Fruit fly (Drosophila melanogaster) whole organism, wandering third instar larva: ENCODE results near the gene Ocrl.
A peak's percentile ranks its signal among the peaks of the same experiment; 100 is the strongest.

ENCODE experiments used
- Abd-B ChIP-seq: fragments of >200 bp; optimal IDR thresholded peaks from 2 replicates; lab custom pipeline; 2017; ENCODE audit warnings: missing biosample characterization, missing genetic modification characterization
- CG32264 ChIP-seq: fragments of 200-800 bp; sonication (Bioruptor generic); optimal IDR thresholded peaks from 2 replicates; lab custom pipeline; 2016; ENCODE audit warnings: missing biosample characterization, missing genetic modification characterization
- CG9705 ChIP-seq: fragments of 200-800 bp; sonication (Bioruptor generic); optimal IDR thresholded peaks from 2 replicates; lab custom pipeline; 2018; ENCODE audit warnings: missing biosample characterization, mild to moderate bottlenecking, missing genetic modification characterization
- CrebA ChIP-seq: fragments of 200-800 bp; sonication (Bioruptor generic); optimal IDR thresholded peaks from 2 replicates; lab custom pipeline; 2016; ENCODE audit warnings: missing biosample characterization, mild to moderate bottlenecking, missing genetic modification characterization, borderline replicate concordance
- Dfd ChIP-seq: fragments of >200 bp; optimal IDR thresholded peaks from 2 replicates; lab custom pipeline; 2017; ENCODE audit warnings: missing biosample characterization, missing genetic modification characterization
- Dif ChIP-seq: fragments of 200-275, 200-300 bp; sonication (Bioruptor generic); optimal IDR thresholded peaks from 2 replicates; lab custom pipeline; 2018; ENCODE audit warnings: missing biosample characterization, missing genetic modification characterization; ENCODE audit not compliant: partially characterized antibody
- GATAd ChIP-seq: sonication (Bioruptor generic); optimal IDR thresholded peaks from 2 replicates; lab custom pipeline; 2016; ENCODE audit warnings: missing biosample characterization, missing genetic modification characterization
- HLH106 ChIP-seq: fragments of 200-800 bp; optimal IDR thresholded peaks from 3 replicates; lab custom pipeline; 2019; ENCODE audit warnings: missing biosample characterization, mild to moderate bottlenecking, missing genetic modification characterization, moderate library complexity
- Hnf4 ChIP-seq: fragments of 200-800 bp; sonication (Bioruptor generic); optimal IDR thresholded peaks from 2 replicates; lab custom pipeline; 2016; ENCODE audit warnings: missing biosample characterization, mild to moderate bottlenecking, missing genetic modification characterization
- Hr78 ChIP-seq: fragments of >200 bp; optimal IDR thresholded peaks from 2 replicates; lab custom pipeline; 2017; ENCODE audit warnings: missing biosample characterization, missing genetic modification characterization
- Hr83 ChIP-seq: fragments of 200-300 bp; sonication (Bioruptor generic); optimal IDR thresholded peaks from 2 replicates; lab custom pipeline; 2016; ENCODE audit warnings: missing biosample characterization, mild to moderate bottlenecking, missing genetic modification characterization, moderate library complexity; ENCODE audit not compliant: poor library complexity, severe bottlenecking
- Jra ChIP-seq: sonication (Bioruptor generic); optimal IDR thresholded peaks from 2 replicates; lab custom pipeline; 2016; ENCODE audit warnings: missing biosample characterization, missing genetic modification characterization
- Mio ChIP-seq: sonication (Bioruptor generic); optimal IDR thresholded peaks from 2 replicates; lab custom pipeline; 2016; ENCODE audit warnings: missing biosample characterization, missing genetic modification characterization
- Myc ChIP-seq: fragments of >200 bp; optimal IDR thresholded peaks from 2 replicates; lab custom pipeline; 2017
- N ChIP-seq: fragments of >200 bp; optimal IDR thresholded peaks from 2 replicates; lab custom pipeline; 2018; ENCODE audit warnings: missing biosample characterization, missing external identifiers, missing genetic modification characterization
- OdsH ChIP-seq: fragments of 200-800 bp; sonication (Bioruptor generic); optimal IDR thresholded peaks from 2 replicates; lab custom pipeline; 2016; ENCODE audit warnings: missing biosample characterization, mild to moderate bottlenecking, missing genetic modification characterization
- Rel ChIP-seq, 2 experiments: fragments of 200-800 bp; sonication (Bioruptor generic) in 1 of 2; optimal IDR thresholded peaks; 2 replicates in 1 of 2; 3 replicates in 1 of 2; lab custom pipeline; 2016 to 2019; ENCODE audit warnings: mild to moderate bottlenecking in 2 of 2, missing biosample characterization in 2 of 2, missing genetic modification characterization in 2 of 2, moderate library complexity in 1 of 2
- Sp1 ChIP-seq: fragments of 200-800 bp; sonication (Bioruptor generic); optimal IDR thresholded peaks from 3 replicates; lab custom pipeline; 2019; ENCODE audit warnings: missing biosample characterization, mild to moderate bottlenecking, missing genetic modification characterization, moderate library complexity
- br ChIP-seq: fragments of 200-800 bp; sonication (Bioruptor generic); optimal IDR thresholded peaks from 2 replicates; lab custom pipeline; 2016; ENCODE audit warnings: missing biosample characterization, missing genetic modification characterization
- brk ChIP-seq: fragments of 200-800 bp; sonication (Bioruptor generic); optimal IDR thresholded peaks from 2 replicates; lab custom pipeline; 2016; ENCODE audit warnings: missing biosample characterization, mild to moderate bottlenecking, missing genetic modification characterization
- dl ChIP-seq, 2 experiments: fragments of 175-275, 200-275 bp in 1 of 2; fragments of 200-275 bp in 1 of 2; sonication (Bioruptor generic); optimal IDR thresholded peaks; lab custom pipeline; 2018; ENCODE audit warnings: mild to moderate bottlenecking in 2 of 2, missing biosample characterization in 2 of 2, missing genetic modification characterization in 2 of 2, moderate library complexity in 2 of 2; ENCODE audit not compliant: partially characterized antibody in 2 of 2, insufficient read depth in 1 of 2
- dmrt93B ChIP-seq: fragments of 200-800 bp; sonication (Bioruptor generic); optimal IDR thresholded peaks from 2 replicates; lab custom pipeline; 2018; ENCODE audit warnings: missing biosample characterization, mild to moderate bottlenecking, missing genetic modification characterization
- dsf ChIP-seq: sonication (Bioruptor generic); optimal IDR thresholded peaks from 2 replicates; lab custom pipeline; 2016; ENCODE audit warnings: missing biosample characterization, missing genetic modification characterization, borderline replicate concordance
- ey ChIP-seq: fragments of 200-800 bp; sonication (Bioruptor generic); optimal IDR thresholded peaks from 2 replicates; lab custom pipeline; 2016; ENCODE audit warnings: missing biosample characterization, missing genetic modification characterization
- foxo ChIP-seq, 2 experiments: fragments of 200-800 bp; sonication (Bioruptor generic); optimal IDR thresholded peaks; 2 replicates in 1 of 2; 3 replicates in 1 of 2; lab custom pipeline; 2016 to 2017; ENCODE audit warnings: missing biosample characterization in 2 of 2, missing genetic modification characterization in 2 of 2
- fru ChIP-seq: fragments of 200-800 bp; sonication (Bioruptor generic); optimal IDR thresholded peaks from 3 replicates; lab custom pipeline; 2016; ENCODE audit warnings: missing biosample characterization, mild to moderate bottlenecking, missing genetic modification characterization
- h ChIP-seq: fragments of 200-800 bp; sonication (Bioruptor generic); optimal IDR thresholded peaks from 3 replicates; lab custom pipeline; 2016; ENCODE audit warnings: missing biosample characterization, mild to moderate bottlenecking, missing genetic modification characterization
- jim ChIP-seq: fragments of 175-275, 200-325 bp; sonication (Bioruptor generic); optimal IDR thresholded peaks from 2 replicates; lab custom pipeline; 2016; ENCODE audit warnings: missing biosample characterization, mild to moderate bottlenecking, missing genetic modification characterization
- lola ChIP-seq: fragments of >200 bp; optimal IDR thresholded peaks from 2 replicates; lab custom pipeline; 2017; ENCODE audit warnings: missing biosample characterization, missing genetic modification characterization
- pan ChIP-seq: fragments of >200 bp; optimal IDR thresholded peaks from 2 replicates; lab custom pipeline; 2017
- psq ChIP-seq: fragments of 200-800 bp; sonication (Bioruptor generic); optimal IDR thresholded peaks from 3 replicates; lab custom pipeline; 2017; ENCODE audit warnings: missing biosample characterization, mild to moderate bottlenecking, missing genetic modification characterization, moderate library complexity
- rgr ChIP-seq: fragments of 200-800 bp; sonication (Bioruptor generic); optimal IDR thresholded peaks from 3 replicates; lab custom pipeline; 2016; ENCODE audit warnings: missing biosample characterization, mild to moderate bottlenecking, missing genetic modification characterization
- sage ChIP-seq: fragments of 200-800 bp; sonication (Bioruptor generic); optimal IDR thresholded peaks from 2 replicates; lab custom pipeline; 2016; ENCODE audit warnings: missing biosample characterization, mild to moderate bottlenecking, missing genetic modification characterization
- sv ChIP-seq: fragments of 200-800 bp; sonication (Bioruptor generic); optimal IDR thresholded peaks from 3 replicates; lab custom pipeline; 2016; ENCODE audit warnings: missing biosample characterization, missing genetic modification characterization
- tai ChIP-seq: sonication (Bioruptor generic); optimal IDR thresholded peaks from 2 replicates; lab custom pipeline; 2016; ENCODE audit warnings: missing biosample characterization, missing genetic modification characterization
- usp ChIP-seq: fragments of >200 bp; optimal IDR thresholded peaks from 2 replicates; lab custom pipeline; 2017; ENCODE audit warnings: missing biosample characterization, missing genetic modification characterization
- woc ChIP-seq: sonication (Bioruptor generic); optimal IDR thresholded peaks from 2 replicates; lab custom pipeline; 2016; ENCODE audit warnings: missing biosample characterization, mild to moderate bottlenecking, missing genetic modification characterization

The Ocrl gene

DNA sequence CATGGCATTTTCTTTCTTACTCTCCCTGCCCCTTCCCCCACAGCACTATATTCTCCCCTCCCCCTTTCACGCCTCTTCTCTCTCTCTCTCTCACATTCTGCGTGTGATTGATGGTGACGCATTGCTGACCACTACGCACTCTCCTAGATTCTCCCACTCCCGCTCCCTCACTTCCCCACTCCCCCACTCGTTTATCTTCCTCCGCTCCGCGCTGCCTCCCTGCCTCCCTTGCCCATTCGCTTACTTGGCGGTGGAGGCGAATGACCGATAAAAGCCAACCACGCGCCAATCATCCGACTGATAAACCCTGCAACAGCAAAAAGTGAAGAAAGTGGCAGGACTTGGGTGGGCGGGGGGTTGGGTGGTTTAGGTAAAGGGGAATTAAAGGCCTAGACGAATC is 27.5 kb downstream of the Ocrl start:
- TF ChIP-seq h (GFP tag; lab: Kevin White, UChicago) = peak; percentile 84
- TF ChIP-seq Dif (GFP tag; lab: Kevin White, UChicago) = no peak
- peak; percentile 58 for TF ChIP-seq tai (GFP tag; lab: Kevin White, UChicago)
- TF ChIP-seq Rel (GFP tag; optimal IDR thresholded peaks at IDR 0.05; lab: Kevin White, UChicago) = no peak
- peak; percentile 57 for TF ChIP-seq Rel (tag; optimal IDR thresholded peaks at IDR 0.05; lab: Kevin White, UChicago)
- peak; percentile 22 for TF ChIP-seq HLH106 (tag; lab: Kevin White, UChicago)
- peak in 1 of 2 experiments; percentile 0 for TF ChIP-seq foxo (GFP tag; optimal IDR thresholded peaks at IDR 0.05; lab: Kevin White, UChicago)

dm6 chrX:1951391-1952066 is 28.7 kb downstream of the Ocrl start:
- TF ChIP-seq Jra (GFP tag; lab: Kevin White, UChicago) (peak; percentile 88), dmrt93B (GFP tag; lab: Kevin White, UChicago) (peak; percentile 97), GATAd (GFP tag; lab: Kevin White, UChicago) (peak; percentile 57), Dfd (GFP tag; lab: Kevin White, UChicago) (no peak), usp (GFP tag; lab: Kevin White, UChicago) (no peak), Hr83 (GFP tag; lab: Kevin White, UChicago) (peak; percentile 77), woc (peak; percentile 96), Hnf4 (GFP tag; lab: Kevin White, UChicago) (peak; percentile 97), sv (GFP tag; lab: Kevin White, UChicago) (peak; percentile 89), Hr78 (GFP tag; lab: Kevin White, UChicago) (no peak), Sp1 (GFP tag; lab: Kevin White, UChicago) (peak; percentile 99), ey (GFP tag; lab: Kevin White, UChicago) (peak; percentile 99), psq (GFP tag; lab: Kevin White, UChicago) (peak; percentile 95), rgr (GFP tag; lab: Kevin White, UChicago) (peak; percentile 98), Dif (GFP tag; lab: Kevin White, UChicago) (no peak), dl (GFP tag; optimal IDR thresholded peaks at IDR 0.05; lab: Kevin White, UChicago; ENCODE audit: insufficient read depth in 1 of 2, partially characterized antibody in 2 of 2) (no peak), Rel (GFP tag; optimal IDR thresholded peaks at IDR 0.05; lab: Kevin White, UChicago) (peak; percentile 96), Rel (tag; optimal IDR thresholded peaks at IDR 0.05; lab: Kevin White, UChicago) (peak; percentile 89), dsf (GFP tag; lab: Kevin White, UChicago) (peak; percentile 92), HLH106 (tag; lab: Kevin White, UChicago) (peak; percentile 98), Abd-B (GFP tag; lab: Kevin White, UChicago) (no peak), fru (GFP tag; lab: Kevin White, UChicago) (peak; percentile 99), sage (peak; percentile 96), tai (GFP tag; lab: Kevin White, UChicago) (peak; percentile 88), br (peak; percentile 99), Mio (GFP tag; lab: Kevin White, UChicago) (peak; percentile 91), Myc (lab: Kevin White, UChicago) (no peak), h (GFP tag; lab: Kevin White, UChicago) (peak; percentile 99), brk (GFP tag; lab: Kevin White, UChicago) (peak; percentile 84), OdsH (peak; percentile 97), CG32264 (peak; percentile 97), CG9705 (GFP tag; lab: Kevin White, UChicago) (peak; percentile 94), foxo (GFP tag; optimal IDR thresholded peaks at IDR 0.05; lab: Kevin White, UChicago) (peak; percentile 94 to 99)

- TF ChIP-seq h (GFP tag; lab: Kevin White, UChicago) = peak; percentile 55
- TF ChIP-seq Jra (GFP tag; lab: Kevin White, UChicago) = no peak
- TF ChIP-seq Abd-B (GFP tag; lab: Kevin White, UChicago) = no peak
- TF ChIP-seq Dfd (GFP tag; lab: Kevin White, UChicago) = no peak
- peak; percentile 45 for TF ChIP-seq br
- peak; percentile 38 for TF ChIP-seq psq (GFP tag; lab: Kevin White, UChicago)
- TF ChIP-seq Hr78 (GFP tag; lab: Kevin White, UChicago) = no peak
- TF ChIP-seq usp (GFP tag; lab: Kevin White, UChicago) = no peak
- TF ChIP-seq CG9705 (GFP tag; lab: Kevin White, UChicago) = no peak
- TF ChIP-seq sv (GFP tag; lab: Kevin White, UChicago) = no peak
- TF ChIP-seq woc = no peak
- no peak for TF ChIP-seq CrebA (GFP tag; lab: Kevin White, UChicago)
- no peak for TF ChIP-seq Mio (GFP tag; lab: Kevin White, UChicago)
- TF ChIP-seq tai (GFP tag; lab: Kevin White, UChicago) = peak; percentile 34
- TF ChIP-seq Dif (GFP tag; lab: Kevin White, UChicago) = no peak
- TF ChIP-seq ey (GFP tag; lab: Kevin White, UChicago) = peak; percentile 45
- TF ChIP-seq pan (lab: Kevin White, UChicago) = no peak
- TF ChIP-seq Rel (GFP tag; optimal IDR thresholded peaks at IDR 0.05; lab: Kevin White, UChicago) = no peak
- no peak for TF ChIP-seq Rel (tag; optimal IDR thresholded peaks at IDR 0.05; lab: Kevin White, UChicago)
- TF ChIP-seq GATAd (GFP tag; lab: Kevin White, UChicago) = no peak
- no peak for TF ChIP-seq OdsH
- peak; percentile 47 for TF ChIP-seq dmrt93B (GFP tag; lab: Kevin White, UChicago)
- TF ChIP-seq Hnf4 (GFP tag; lab: Kevin White, UChicago) = peak; percentile 24
- peak; percentile 40 for TF ChIP-seq fru (GFP tag; lab: Kevin White, UChicago)
- no peak for TF ChIP-seq lola (GFP tag; lab: Kevin White, UChicago)
- TF ChIP-seq CG32264 = no peak
- peak; percentile 53 for TF ChIP-seq HLH106 (tag; lab: Kevin White, UChicago)
- TF ChIP-seq Hr83 (GFP tag; lab: Kevin White, UChicago) = peak; percentile 60
- no peak for TF ChIP-seq Sp1 (GFP tag; lab: Kevin White, UChicago)
- no peak for TF ChIP-seq brk (GFP tag; lab: Kevin White, UChicago)
- TF ChIP-seq foxo (GFP tag; optimal IDR thresholded peaks at IDR 0.05; lab: Kevin White, UChicago) = peak in 1 of 2 experiments; percentile 80
- no peak for TF ChIP-seq jim (GFP tag; lab: Kevin White, UChicago)
- TF ChIP-seq N (GFP tag; lab: Kevin White, UChicago) = no peak
- no peak for TF ChIP-seq dsf (GFP tag; lab: Kevin White, UChicago)
Observed at dm6 chrX:1952898-1953297, 30.1 kb downstream of the Ocrl start.
